ENCODE assay signal across 2 fruit fly cellular contexts in the genomic region with DNA sequence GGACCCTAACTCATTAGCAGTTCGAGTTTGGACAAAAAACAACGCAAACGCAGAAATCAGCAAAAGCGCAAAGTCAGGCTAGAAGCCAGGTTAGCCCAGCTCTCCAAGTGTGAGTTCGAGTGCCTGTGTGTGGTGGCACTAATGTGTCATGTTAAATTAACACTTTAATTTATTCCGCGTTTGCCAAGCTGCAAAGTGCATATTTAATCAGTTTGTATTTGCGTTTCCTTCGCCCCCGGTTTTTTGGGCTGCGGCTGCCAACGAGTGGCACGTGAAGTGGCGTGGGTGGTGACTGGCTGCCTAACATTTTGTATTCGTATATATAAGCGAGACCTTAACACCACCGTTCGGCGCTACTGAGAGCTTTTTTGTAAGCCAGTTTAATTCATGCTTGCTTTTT.
TF ChIP-seq lines count a peak whose summit lies in the region.

No protein-coding gene starts in this region.

- no peak for TF ChIP-seq CTCF in whole organism, embryonic (GFP tag; optimal IDR thresholded peaks at IDR 0.05; lab: Kevin White, UChicago)

TF ChIP-seq in whole organism, embryonic, 481 proteins besides CTCF, POLR2A, EP300 and RAD21:
- TF ChIP-seq sr (GFP tag; IDR thresholded peaks at IDR 0.05; lab: Robert Waterston, UW) (peak; percentile 71; the same call in 1 of the 3 replicates), chm (GFP tag; IDR thresholded peaks at IDR 0.05; lab: Robert Waterston, UW) (no peak), vvl (GFP tag; IDR thresholded peaks at IDR 0.05; lab: Robert Waterston, UW) (peak; percentile 91), CG8944 (GFP tag; optimal IDR thresholded peaks at IDR 0.05; lab: Kevin White, UChicago) (no peak), CG6791 (GFP tag; IDR thresholded peaks at IDR 0.05; lab: Robert Waterston, UW; ENCODE audit: partially characterized antibody) (no peak), CG12769 (tag; optimal IDR thresholded peaks at IDR 0.05; lab: Kevin White, UChicago) (peak; percentile 25), Med (GFP tag; lab: Kevin White, UChicago) (peak; percentile 40), CG8290 (GFP tag; optimal IDR thresholded peaks at IDR 0.05; lab: Kevin White, UChicago) (no peak), CG8290 (tag; optimal IDR thresholded peaks at IDR 0.05; lab: Kevin White, UChicago) (peak in 1 of 2 experiments; percentile 4), trh (GFP tag; optimal IDR thresholded peaks at IDR 0.05; lab: Kevin White, UChicago) (no peak), stc (GFP tag; IDR thresholded peaks at IDR 0.05; lab: Robert Waterston, UW) (no peak), Dref (GFP tag; IDR thresholded peaks at IDR 0.05; lab: Robert Waterston, UW) (no peak), CG17829 (tag; optimal IDR thresholded peaks at IDR 0.05; lab: Kevin White, UChicago) (no peak), Sox100B (GFP tag; optimal IDR thresholded peaks at IDR 0.05; lab: Kevin White, UChicago) (no peak), cwo (GFP tag; optimal IDR thresholded peaks at IDR 0.05; lab: Kevin White, UChicago) (peak; percentile 23), CG33557 (GFP tag; optimal IDR thresholded peaks at IDR 0.05; lab: Kevin White, UChicago) (no peak), shn (GFP tag; optimal IDR thresholded peaks at IDR 0.05; lab: Kevin White, UChicago) (no peak), chinmo (GFP tag; IDR thresholded peaks at IDR 0.05; lab: Robert Waterston, UW; ENCODE audit: partially characterized antibody) (peak; percentile 71; the same call in 2 of the 4 replicates), ken (GFP tag; IDR thresholded peaks at IDR 0.05; lab: Robert Waterston, UW) (0 out of 3 replicates have a peak, but pooled peaks have one; percentile 12)
TF ChIP-seq in whole organism, embryonic: peak in this region for 8.

TF ChIP-seq in whole organism, prepupa, 60 proteins besides CTCF, POLR2A, EP300 and RAD21:
- TF ChIP-seq CG10669 (GFP tag; optimal IDR thresholded peaks at IDR 0.05; lab: Kevin White, UChicago) (no peak), eg (GFP tag; IDR thresholded peaks at IDR 0.05; lab: Robert Waterston, UW) (no peak), fkh (GFP tag; optimal IDR thresholded peaks at IDR 0.05; lab: Kevin White, UChicago) (peak; percentile 11)
TF ChIP-seq in whole organism, prepupa: peak in this region for 1.
